Worm (Caenorhabditis elegans): ENCODE results near the gene cyp-25A4.
"Not testable (repeated sequence)": the region's sequence is repeated elsewhere in the genome, so short reads cannot be mapped to it uniquely, and the experiment has no call there.

- not testable (repeated sequence) for TF ChIP-seq F13H6.1 (tag; optimal IDR thresholded peaks at IDR 0.05); ama-1 (optimal IDR thresholded peaks at IDR 0.05); unc-55 (GFP tag; optimal IDR thresholded peaks at IDR 0.05); ceh-48 (tag; optimal IDR thresholded peaks at IDR 0.05); pha-4 (tag; optimal IDR thresholded peaks at IDR 0.05); pat-9 (tag; optimal IDR thresholded peaks at IDR 0.05); nfya-1 (tag; optimal IDR thresholded peaks at IDR 0.05); T23F11.4 (GFP tag; optimal IDR thresholded peaks at IDR 0.05); ceh-9 (tag; optimal IDR thresholded peaks at IDR 0.05); rnt-1 (tag; optimal IDR thresholded peaks at IDR 0.05); madf-2 (tag; optimal IDR thresholded peaks at IDR 0.05); sox-4 (tag; optimal IDR thresholded peaks at IDR 0.05); hlh-30 (tag; optimal IDR thresholded peaks at IDR 0.05; ENCODE audit: insufficient read depth)
Observed at ce11 chrIII:3840279-3840678, 11.6 kb downstream of the cyp-25A4 start, which contains the start of gene C36A4.11.

Data from whole organism, late embryonic.